Worm (Caenorhabditis elegans) whole organism, L1 larva: ENCODE measurements around the gene C01G10.18.

Experiments used
- C04F5.9 ChIP-seq: sonication (generic microtip); optimal IDR thresholded peaks from 2 replicates; lab custom pipeline; 2016; ENCODE audit warnings: missing genetic modification characterization, missing compliant biosample characterization
- F16B12.6 ChIP-seq: fragments of 150-350 bp; optimal IDR thresholded peaks from 2 replicates; lab custom pipeline; 2014; ENCODE audit warnings: missing biosample characterization, missing genetic modification characterization
- aha-1 ChIP-seq: fragments of 150-350 bp; optimal IDR thresholded peaks from 2 replicates; lab custom pipeline; 2014; ENCODE audit warnings: missing biosample characterization, missing genetic modification characterization
- alr-1 ChIP-seq: fragments of 200-800 bp; sonication (Bioruptor generic); optimal IDR thresholded peaks from 2 replicates; lab custom pipeline; 2018; ENCODE audit warnings: borderline replicate concordance, mild to moderate bottlenecking, missing genetic modification characterization, missing compliant biosample characterization
- aly-2 ChIP-seq: fragments of 150-350 bp; optimal IDR thresholded peaks from 2 replicates; lab custom pipeline; 2014; ENCODE audit warnings: missing biosample characterization, missing genetic modification characterization
- ama-1 ChIP-seq: fragments of 150-350 bp; optimal IDR thresholded peaks from 2 replicates; lab custom pipeline; 2014
- blmp-1 ChIP-seq: fragments of 150-350 bp; optimal IDR thresholded peaks from 2 replicates; lab custom pipeline; 2014; ENCODE audit warnings: missing biosample characterization, missing genetic modification characterization
- ceh-63 ChIP-seq: fragments of 200-800 bp; sonication (Bioruptor generic); optimal IDR thresholded peaks from 2 replicates; lab custom pipeline; 2018; ENCODE audit warnings: mild to moderate bottlenecking, missing genetic modification characterization, missing compliant biosample characterization
- ceh-82 ChIP-seq, 3 experiments: fragments of 150-350 bp in 1 of 3; sonication (generic microtip) in 2 of 3; optimal IDR thresholded peaks; 2 replicates each; lab custom pipeline; 2014 to 2017; ENCODE audit warnings: missing biosample characterization in 3 of 3, missing genetic modification characterization in 3 of 3
- ceh-88 ChIP-seq: fragments of 200-800 bp; sonication (Bioruptor generic); IDR thresholded peaks from 2 replicates; pipeline ENCODE4 v1.3.6; 2022; ENCODE audit warnings: missing genetic modification characterization, missing compliant biosample characterization
- ceh-90 ChIP-seq: sonication (generic microtip); optimal IDR thresholded peaks from 2 replicates; lab custom pipeline; 2016; ENCODE audit warnings: missing genetic modification characterization, missing compliant biosample characterization
- ces-1 ChIP-seq: fragments of 150-350 bp; optimal IDR thresholded peaks from 2 replicates; lab custom pipeline; 2014; ENCODE audit warnings: missing biosample characterization, missing genetic modification reagents, missing genetic modification characterization
- efl-1 ChIP-seq, 4 experiments: fragments of 150-350 bp; optimal IDR thresholded peaks in 3 of 4; peaks in 1 of 4; 1 replicate in 1 of 4; 2 replicates in 3 of 4; lab custom pipeline; 2014; ENCODE audit warnings: missing biosample characterization in 2 of 4, missing genetic modification characterization in 2 of 4, missing genetic modification reagents in 2 of 4
- egl-27 ChIP-seq, 2 experiments: fragments of 150-350 bp in 1 of 2; sonication (generic microtip); optimal IDR thresholded peaks; 3 replicates each; lab custom pipeline; 2017 to 2018; ENCODE audit warnings: missing biosample characterization in 2 of 2, missing genetic modification characterization in 2 of 2, missing genetic modification reagents in 2 of 2
- elt-2 ChIP-seq: sonication (generic microtip); optimal IDR thresholded peaks from 2 replicates; lab custom pipeline; 2016; ENCODE audit warnings: missing genetic modification characterization, mild to moderate bottlenecking, inconsistent platforms, missing compliant biosample characterization, missing genetic modification reagents
- fkh-10 ChIP-seq: sonication (generic microtip); optimal IDR thresholded peaks from 2 replicates; lab custom pipeline; 2017; ENCODE audit warnings: missing biosample characterization, missing genetic modification reagents, missing genetic modification characterization
- fkh-8 ChIP-seq: sonication (generic microtip); optimal IDR thresholded peaks from 2 replicates; lab custom pipeline; 2016; ENCODE audit warnings: mild to moderate bottlenecking, missing genetic modification characterization, missing compliant biosample characterization
- grh-1 ChIP-seq: fragments of 200-800 bp; sonication (Bioruptor generic); IDR thresholded peaks from 2 replicates; pipeline ENCODE4 v1.3.6; 2022; ENCODE audit warnings: missing genetic modification reagents, missing genetic modification characterization, missing compliant biosample characterization
- hlh-17 ChIP-seq: fragments of 200-800 bp; sonication (Bioruptor generic); optimal IDR thresholded peaks from 2 replicates; lab custom pipeline; 2018; ENCODE audit warnings: missing genetic modification characterization, mild to moderate bottlenecking, missing compliant biosample characterization, moderate library complexity, borderline replicate concordance
- hlh-4 ChIP-seq: sonication (generic microtip); optimal IDR thresholded peaks from 2 replicates; lab custom pipeline; 2016; ENCODE audit warnings: mild to moderate bottlenecking, missing genetic modification characterization, missing compliant biosample characterization
- hpl-2 ChIP-seq: fragments of 150-350 bp; optimal IDR thresholded peaks from 2 replicates; lab custom pipeline; 2014; ENCODE audit warnings: missing biosample characterization, missing genetic modification reagents, missing genetic modification characterization
- lin-13 ChIP-seq: fragments of 150-350 bp; optimal IDR thresholded peaks from 2 replicates; lab custom pipeline; 2014; ENCODE audit warnings: missing biosample characterization, missing genetic modification reagents, missing genetic modification characterization
- lin-15B ChIP-seq: fragments of 150-350 bp; sonication (generic microtip); optimal IDR thresholded peaks from 3 replicates; lab custom pipeline; 2014; ENCODE audit warnings: missing biosample characterization, missing genetic modification characterization
- lsy-2 ChIP-seq, 2 experiments: fragments of 150-350 bp; optimal IDR thresholded peaks; 2 replicates each; lab custom pipeline; 2014; ENCODE audit warnings: missing biosample characterization in 2 of 2, missing genetic modification characterization in 2 of 2
- mab-9 ChIP-seq: fragments of 200-800 bp; sonication (Bioruptor generic); IDR thresholded peaks from 2 replicates; pipeline ENCODE4 v1.3.6; 2022; ENCODE audit warnings: missing genetic modification reagents, missing genetic modification characterization, missing compliant biosample characterization
- nhr-12 ChIP-seq: sonication (generic microtip); optimal IDR thresholded peaks from 2 replicates; lab custom pipeline; 2017; ENCODE audit warnings: missing biosample characterization, missing genetic modification characterization
- nhr-19 ChIP-seq: fragments of 200-800 bp; sonication (Bioruptor generic); conservative IDR thresholded peaks from 2 replicates; pipeline ENCODE4 v1.3.6; 2022; ENCODE audit warnings: missing genetic modification characterization, missing compliant biosample characterization
- nhr-20 ChIP-seq: sonication (generic microtip); optimal IDR thresholded peaks from 2 replicates; lab custom pipeline; 2016; ENCODE audit warnings: mild to moderate bottlenecking, missing genetic modification characterization, missing compliant biosample characterization
- nhr-28 ChIP-seq: fragments of 150-350 bp; optimal IDR thresholded peaks from 2 replicates; lab custom pipeline; 2014; ENCODE audit warnings: missing biosample characterization, missing genetic modification characterization
- nhr-47 ChIP-seq: sonication (generic microtip); optimal IDR thresholded peaks from 2 replicates; lab custom pipeline; 2016; ENCODE audit warnings: mild to moderate bottlenecking, missing genetic modification characterization, moderate library complexity, missing compliant biosample characterization
- nhr-71 ChIP-seq: sonication (generic microtip); optimal IDR thresholded peaks from 2 replicates; lab custom pipeline; 2016; ENCODE audit warnings: mild to moderate bottlenecking, missing genetic modification characterization, moderate library complexity, missing compliant biosample characterization
- nhr-76 ChIP-seq: sonication (generic microtip); optimal IDR thresholded peaks from 2 replicates; lab custom pipeline; 2017; ENCODE audit warnings: missing biosample characterization, missing genetic modification characterization
- nhr-77 ChIP-seq: fragments of 150-350 bp; optimal IDR thresholded peaks from 2 replicates; lab custom pipeline; 2014; ENCODE audit warnings: missing biosample characterization, missing genetic modification characterization
- nhr-85 ChIP-seq: sonication (generic microtip); peaks from one replicate; lab custom pipeline; 2016; ENCODE audit warnings: missing genetic modification characterization, inconsistent platforms, missing compliant biosample characterization
- nhr-90 ChIP-seq: sonication (generic microtip); optimal IDR thresholded peaks from 2 replicates; lab custom pipeline; 2016; ENCODE audit warnings: mild to moderate bottlenecking, missing genetic modification characterization, missing compliant biosample characterization; ENCODE audit not compliant: poor library complexity
- pax-3 ChIP-seq: fragments of 200-800 bp; sonication (Bioruptor generic); optimal IDR thresholded peaks from 2 replicates; lab custom pipeline; 2018; ENCODE audit warnings: mild to moderate bottlenecking, missing genetic modification characterization, moderate library complexity, missing compliant biosample characterization
- pqm-1 ChIP-seq: sonication (generic microtip); optimal IDR thresholded peaks from 3 replicates; lab custom pipeline; 2017; ENCODE audit warnings: missing biosample characterization, missing genetic modification characterization
- rnt-1 ChIP-seq: sonication (generic microtip); optimal IDR thresholded peaks from 2 replicates; lab custom pipeline; 2016; ENCODE audit warnings: mild to moderate bottlenecking, missing genetic modification characterization, moderate library complexity, missing compliant biosample characterization
- snpc-4 ChIP-seq: fragments of 150-350 bp; optimal IDR thresholded peaks from 2 replicates; lab custom pipeline; 2014; ENCODE audit warnings: missing biosample characterization, missing genetic modification characterization
- snu-23 ChIP-seq: sonication (generic microtip); optimal IDR thresholded peaks from 2 replicates; lab custom pipeline; 2016; ENCODE audit warnings: missing genetic modification characterization, missing compliant biosample characterization
- sptf-1 ChIP-seq: fragments of 150-350 bp; optimal IDR thresholded peaks from 2 replicates; lab custom pipeline; 2014; ENCODE audit warnings: missing biosample characterization, missing genetic modification characterization
- sup-37 ChIP-seq: fragments of 200-800 bp; sonication (Bioruptor generic); optimal IDR thresholded peaks from 2 replicates; lab custom pipeline; 2018; ENCODE audit warnings: mild to moderate bottlenecking, missing genetic modification characterization, missing compliant biosample characterization
- swsn-7 ChIP-seq: sonication (generic microtip); optimal IDR thresholded peaks from 2 replicates; lab custom pipeline; 2016; ENCODE audit warnings: missing genetic modification characterization, missing compliant biosample characterization
- tlp-1 ChIP-seq: fragments of 150-350 bp; optimal IDR thresholded peaks from 2 replicates; lab custom pipeline; 2014; ENCODE audit warnings: missing biosample characterization, missing genetic modification characterization
- unc-130 ChIP-seq: fragments of 150-350 bp; optimal IDR thresholded peaks from 2 replicates; lab custom pipeline; 2017; ENCODE audit warnings: missing biosample characterization, missing genetic modification characterization, inconsistent platforms
- unc-62 ChIP-seq: fragments of 150-350 bp; optimal IDR thresholded peaks from 2 replicates; lab custom pipeline; 2014; ENCODE audit warnings: missing biosample characterization, missing genetic modification reagents, missing genetic modification characterization
- unc-86 ChIP-seq: sonication (generic microtip); optimal IDR thresholded peaks from 2 replicates; lab custom pipeline; 2016; ENCODE audit warnings: missing genetic modification characterization, missing compliant biosample characterization
- vab-15 ChIP-seq: sonication (generic microtip); optimal IDR thresholded peaks from 2 replicates; lab custom pipeline; 2017; ENCODE audit warnings: missing genotype, mild to moderate bottlenecking, missing genetic modification characterization, missing compliant biosample characterization
- xbp-1 ChIP-seq: sonication (generic microtip); optimal IDR thresholded peaks from 2 replicates; lab custom pipeline; 2016; ENCODE audit warnings: missing genetic modification characterization, missing compliant biosample characterization

Gene C01G10.18

DNA sequence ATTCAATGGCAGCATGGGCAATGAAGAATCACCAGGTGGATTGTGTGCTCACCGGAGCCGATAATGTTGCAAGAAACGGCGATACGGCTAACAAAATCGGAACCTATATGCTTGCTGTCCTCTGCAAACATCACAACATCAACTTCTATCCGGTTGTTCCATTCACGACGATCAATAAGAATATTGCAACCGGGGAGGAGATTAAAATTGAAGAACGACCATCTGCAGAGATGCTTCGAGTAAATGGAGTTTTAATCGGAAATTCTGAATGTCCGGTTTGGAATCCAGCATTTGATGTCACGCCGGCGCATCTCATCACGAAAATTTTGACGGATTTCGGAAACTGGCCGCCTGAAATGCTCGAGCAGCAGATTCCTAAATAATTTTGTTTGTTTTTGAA, 4.9 kb downstream of the C01G10.18 start:
- peak in 1 of 2 experiments; percentile 19 for TF ChIP-seq lsy-2 (tag; optimal IDR thresholded peaks at IDR 0.05; lab: Kevin White, UChicago)
- peak; percentile 44 for TF ChIP-seq nhr-71
- TF ChIP-seq nhr-19 (GFP tag; lab: Robert Waterston, UW): peak; percentile 16; the same call in 1 of the 2 replicates
- peak; percentile 48 for TF ChIP-seq ceh-63 (GFP tag; lab: Kevin White, UChicago)
- peak; percentile 6 for TF ChIP-seq nhr-20 (tag; lab: Kevin White, UChicago)
- TF ChIP-seq efl-1 (optimal IDR thresholded peaks at IDR 0.05; lab: Kevin White, UChicago): no peak
- TF ChIP-seq efl-1 (GFP tag; optimal IDR thresholded peaks at IDR 0.05 in 1 of 2; lab: Kevin White, UChicago): peak in 1 of 2 experiments; percentile 81
- TF ChIP-seq ama-1 (lab: Kevin White, UChicago): peak; percentile 93
- peak; percentile 84 for TF ChIP-seq aly-2 (tag; lab: Kevin White, UChicago)
- TF ChIP-seq pax-3 (tag; lab: Kevin White, UChicago): peak; percentile 30
- no peak for TF ChIP-seq nhr-76 (tag; lab: Kevin White, UChicago)
- TF ChIP-seq snu-23 (GFP tag; lab: Kevin White, UChicago): peak; percentile 19
- no peak for TF ChIP-seq nhr-12 (tag; lab: Kevin White, UChicago)
- peak; percentile 18 for TF ChIP-seq rnt-1
- no peak for TF ChIP-seq aha-1 (tag; lab: Kevin White, UChicago)
- TF ChIP-seq C04F5.9: no peak
- TF ChIP-seq, all 84 proteins: peak for 11

DNA sequence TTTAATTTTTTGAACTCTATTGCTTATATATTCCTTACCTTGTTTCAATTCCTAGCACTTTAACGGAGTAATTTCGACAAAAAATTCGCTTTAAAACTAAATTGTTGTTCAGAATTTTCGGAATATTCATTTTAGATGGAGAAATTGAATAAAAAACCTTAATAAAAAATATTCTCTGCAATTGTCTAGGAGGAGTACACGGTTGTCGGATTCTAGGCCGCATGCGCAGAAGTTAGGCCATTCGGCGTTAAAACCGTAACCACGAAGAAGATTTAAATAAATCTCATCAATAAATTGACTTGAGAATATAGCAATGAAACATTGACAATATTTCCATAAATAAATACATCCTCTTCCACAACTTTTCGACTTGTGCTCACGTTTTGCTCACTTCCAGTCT, 6.2 kb downstream of the C01G10.18 start, which contains the start of the genes C01G10.10 and C01G10.9:
C01G10.10 (minus strand) TSS at position 151 of the 400 bp plus-strand sequence.
C01G10.9 (plus strand) TSS at position 240 of the 400 bp plus-strand sequence.
- peak; percentile 53 for TF ChIP-seq fkh-8 (tag; lab: Kevin White, UChicago)
- TF ChIP-seq nhr-90 (tag; lab: Kevin White, UChicago): peak; percentile 92
- TF ChIP-seq hlh-4: peak; percentile 80
- TF ChIP-seq sptf-1 (tag; lab: Kevin White, UChicago): no peak
- peak; percentile 87 for TF ChIP-seq nhr-71
- peak; percentile 92 for TF ChIP-seq ceh-90 (tag; lab: Kevin White, UChicago)
- peak; percentile 93 for TF ChIP-seq nhr-85 (tag; lab: Kevin White, UChicago)
- TF ChIP-seq vab-15 (tag; lab: Kevin White, UChicago): no peak
- no peak for TF ChIP-seq sup-37 (GFP tag; lab: Kevin White, UChicago)
- peak; percentile 83 for TF ChIP-seq C04F5.9
- peak; percentile 40 to 68 for TF ChIP-seq efl-1 (optimal IDR thresholded peaks at IDR 0.05; lab: Kevin White, UChicago)
- TF ChIP-seq efl-1 (GFP tag; optimal IDR thresholded peaks at IDR 0.05 in 1 of 2; lab: Kevin White, UChicago): peak; percentile 52 to 95
- peak; percentile 67 for TF ChIP-seq elt-2 (tag; lab: Kevin White, UChicago)
- TF ChIP-seq xbp-1 (tag; lab: Kevin White, UChicago): peak; percentile 77
- 0 out of 2 replicates have a peak, but pooled peaks have one; percentile 34 for TF ChIP-seq grh-1 (GFP tag; lab: Robert Waterston, UW)
- no peak for TF ChIP-seq nhr-28 (tag; lab: Kevin White, UChicago)
- no peak for TF ChIP-seq egl-27 (tag; optimal IDR thresholded peaks at IDR 0.05; lab: Kevin White, UChicago)
- no peak for TF ChIP-seq fkh-10 (GFP tag; lab: Kevin White, UChicago)
- TF ChIP-seq unc-130 (tag; lab: Kevin White, UChicago): peak; percentile 34
- TF ChIP-seq swsn-7: peak; percentile 83
- peak; percentile 51 for TF ChIP-seq blmp-1 (tag; lab: Kevin White, UChicago)
- TF ChIP-seq nhr-77 (tag; lab: Kevin White, UChicago): no peak
- peak; percentile 46 for TF ChIP-seq unc-86 (tag; lab: Kevin White, UChicago)
- TF ChIP-seq snpc-4 (tag; lab: Kevin White, UChicago): peak; percentile 50
- TF ChIP-seq nhr-12 (tag; lab: Kevin White, UChicago): no peak
- TF ChIP-seq snu-23 (GFP tag; lab: Kevin White, UChicago): peak; percentile 86
- TF ChIP-seq lin-15B (tag; lab: Kevin White, UChicago): no peak
- peak; percentile 96 for TF ChIP-seq pax-3 (tag; lab: Kevin White, UChicago)
- TF ChIP-seq ceh-82 (tag; optimal IDR thresholded peaks at IDR 0.05; lab: Kevin White, UChicago): peak; percentile 28 to 32 (median 30)
- no peak for TF ChIP-seq F16B12.6 (tag; lab: Kevin White, UChicago)
- no peak for TF ChIP-seq unc-62 (GFP tag; lab: Kevin White, UChicago)
- TF ChIP-seq lin-13 (GFP tag; lab: Kevin White, UChicago): no peak
- TF ChIP-seq hpl-2 (GFP tag; lab: Kevin White, UChicago): no peak
- no peak for TF ChIP-seq hlh-17
- peak; percentile 78; the same call in 1 of the 2 replicates for TF ChIP-seq mab-9 (GFP tag; lab: Robert Waterston, UW)
- peak; percentile 86 for TF ChIP-seq nhr-47
- peak; percentile 85 for TF ChIP-seq nhr-20 (tag; lab: Kevin White, UChicago)
- TF ChIP-seq aha-1 (tag; lab: Kevin White, UChicago): no peak
- TF ChIP-seq lsy-2 (tag; optimal IDR thresholded peaks at IDR 0.05; lab: Kevin White, UChicago): peak; percentile 68 to 70
- TF ChIP-seq tlp-1 (tag; lab: Kevin White, UChicago): no peak
- TF ChIP-seq nhr-76 (tag; lab: Kevin White, UChicago): no peak
- TF ChIP-seq alr-1 (tag; lab: Kevin White, UChicago): no peak
- TF ChIP-seq pqm-1 (tag; lab: Kevin White, UChicago): no peak
- TF ChIP-seq ceh-88 (GFP tag; lab: Robert Waterston, UW): no peak
- TF ChIP-seq ces-1 (GFP tag; lab: Kevin White, UChicago): no peak
